Worm (Caenorhabditis elegans) whole organism, L3 larva: ENCODE data around the gene nex-2.

Source experiments
- ZK546.5 ChIP-seq: sonication (generic microtip); optimal IDR thresholded peaks from 2 replicates; lab custom pipeline; 2017; ENCODE audit warnings: missing biosample characterization, missing genetic modification characterization
- nhr-67 ChIP-seq: fragments of 150-350 bp; optimal IDR thresholded peaks from 2 replicates; lab custom pipeline; 2014; ENCODE audit warnings: missing biosample characterization, missing genetic modification characterization

ce11 chrIII:10284214-10284613, 46.0 kb downstream of the nex-2 start:
- no peak for TF ChIP-seq nhr-67 (tag; lab: Kevin White, UChicago)
- no peak for TF ChIP-seq ZK546.5 (tag; lab: Kevin White, UChicago)
